Worm (Caenorhabditis elegans): ENCODE results near the gene hot-7.

- no peak for TF ChIP-seq med-1 (GFP tag; optimal IDR thresholded peaks at IDR 0.05; ENCODE audit: insufficient read depth)
- TF ChIP-seq ztf-29 (GFP tag; IDR thresholded peaks at IDR 0.05): no peak
- no peak for TF ChIP-seq flt-1 (GFP tag; IDR thresholded peaks at IDR 0.05)
- no peak for TF ChIP-seq klf-2 (GFP tag; conservative IDR thresholded peaks at IDR 0.05)
- TF ChIP-seq tab-1 (GFP tag; IDR thresholded peaks at IDR 0.05): no peak
- TF ChIP-seq cog-1 (tag; optimal IDR thresholded peaks at IDR 0.05): no peak
- TF ChIP-seq T22C8.4 (GFP tag; IDR thresholded peaks at IDR 0.05): no peak
- TF ChIP-seq ztf-23 (GFP tag; IDR thresholded peaks at IDR 0.05): no peak
- TF ChIP-seq ref-1 (GFP tag; conservative IDR thresholded peaks at IDR 0.05): no peak
Observed at ce11 chrII:14243503-14243902, 32.3 kb downstream of the hot-7 start, which contains the start of gene jmjd-2.
